Fruit fly (Drosophila melanogaster) whole organism, wandering third instar larva: ENCODE results near the gene SecCl.
A peak's percentile ranks its signal among the peaks of the same experiment; 100 is the strongest.

Experiments
- Abd-B ChIP-seq: fragments of >200 bp; optimal IDR thresholded peaks from 2 replicates; lab custom pipeline; 2017; ENCODE audit warnings: missing biosample characterization, missing genetic modification characterization
- CG32264 ChIP-seq: fragments of 200-800 bp; sonication (Bioruptor generic); optimal IDR thresholded peaks from 2 replicates; lab custom pipeline; 2016; ENCODE audit warnings: missing biosample characterization, missing genetic modification characterization
- CG9705 ChIP-seq: fragments of 200-800 bp; sonication (Bioruptor generic); optimal IDR thresholded peaks from 2 replicates; lab custom pipeline; 2018; ENCODE audit warnings: missing biosample characterization, mild to moderate bottlenecking, missing genetic modification characterization
- CrebA ChIP-seq: fragments of 200-800 bp; sonication (Bioruptor generic); optimal IDR thresholded peaks from 2 replicates; lab custom pipeline; 2016; ENCODE audit warnings: missing biosample characterization, mild to moderate bottlenecking, missing genetic modification characterization, borderline replicate concordance
- Dif ChIP-seq: fragments of 200-275, 200-300 bp; sonication (Bioruptor generic); optimal IDR thresholded peaks from 2 replicates; lab custom pipeline; 2018; ENCODE audit warnings: missing biosample characterization, missing genetic modification characterization; ENCODE audit not compliant: partially characterized antibody
- GATAd ChIP-seq: sonication (Bioruptor generic); optimal IDR thresholded peaks from 2 replicates; lab custom pipeline; 2016; ENCODE audit warnings: missing biosample characterization, missing genetic modification characterization
- Hr78 ChIP-seq: fragments of >200 bp; optimal IDR thresholded peaks from 2 replicates; lab custom pipeline; 2017; ENCODE audit warnings: missing biosample characterization, missing genetic modification characterization
- Jra ChIP-seq: sonication (Bioruptor generic); optimal IDR thresholded peaks from 2 replicates; lab custom pipeline; 2016; ENCODE audit warnings: missing biosample characterization, missing genetic modification characterization
- Mio ChIP-seq: sonication (Bioruptor generic); optimal IDR thresholded peaks from 2 replicates; lab custom pipeline; 2016; ENCODE audit warnings: missing biosample characterization, missing genetic modification characterization
- Myc ChIP-seq: fragments of >200 bp; optimal IDR thresholded peaks from 2 replicates; lab custom pipeline; 2017
- N ChIP-seq: fragments of >200 bp; optimal IDR thresholded peaks from 2 replicates; lab custom pipeline; 2018; ENCODE audit warnings: missing biosample characterization, missing external identifiers, missing genetic modification characterization
- OdsH ChIP-seq: fragments of 200-800 bp; sonication (Bioruptor generic); optimal IDR thresholded peaks from 2 replicates; lab custom pipeline; 2016; ENCODE audit warnings: missing biosample characterization, mild to moderate bottlenecking, missing genetic modification characterization
- Rel ChIP-seq, 2 experiments: fragments of 200-800 bp; sonication (Bioruptor generic) in 1 of 2; optimal IDR thresholded peaks; 2 replicates in 1 of 2; 3 replicates in 1 of 2; lab custom pipeline; 2016 to 2019; ENCODE audit warnings: mild to moderate bottlenecking in 2 of 2, missing biosample characterization in 2 of 2, missing genetic modification characterization in 2 of 2, moderate library complexity in 1 of 2
- Sp1 ChIP-seq: fragments of 200-800 bp; sonication (Bioruptor generic); optimal IDR thresholded peaks from 3 replicates; lab custom pipeline; 2019; ENCODE audit warnings: missing biosample characterization, mild to moderate bottlenecking, missing genetic modification characterization, moderate library complexity
- Vsx2 ChIP-seq: fragments of 200-300, 225-300 bp; sonication (Bioruptor generic); optimal IDR thresholded peaks from 2 replicates; lab custom pipeline; 2018; ENCODE audit warnings: missing biosample characterization, missing genetic modification characterization; ENCODE audit not compliant: partially characterized antibody
- br ChIP-seq: fragments of 200-800 bp; sonication (Bioruptor generic); optimal IDR thresholded peaks from 2 replicates; lab custom pipeline; 2016; ENCODE audit warnings: missing biosample characterization, missing genetic modification characterization
- brk ChIP-seq: fragments of 200-800 bp; sonication (Bioruptor generic); optimal IDR thresholded peaks from 2 replicates; lab custom pipeline; 2016; ENCODE audit warnings: missing biosample characterization, mild to moderate bottlenecking, missing genetic modification characterization
- dl ChIP-seq, 2 experiments: fragments of 175-275, 200-275 bp in 1 of 2; fragments of 200-275 bp in 1 of 2; sonication (Bioruptor generic); optimal IDR thresholded peaks; lab custom pipeline; 2018; ENCODE audit warnings: mild to moderate bottlenecking in 2 of 2, missing biosample characterization in 2 of 2, missing genetic modification characterization in 2 of 2, moderate library complexity in 2 of 2; ENCODE audit not compliant: partially characterized antibody in 2 of 2, insufficient read depth in 1 of 2
- dmrt93B ChIP-seq: fragments of 200-800 bp; sonication (Bioruptor generic); optimal IDR thresholded peaks from 2 replicates; lab custom pipeline; 2018; ENCODE audit warnings: missing biosample characterization, mild to moderate bottlenecking, missing genetic modification characterization
- dsf ChIP-seq: sonication (Bioruptor generic); optimal IDR thresholded peaks from 2 replicates; lab custom pipeline; 2016; ENCODE audit warnings: missing biosample characterization, missing genetic modification characterization, borderline replicate concordance
- ey ChIP-seq: fragments of 200-800 bp; sonication (Bioruptor generic); optimal IDR thresholded peaks from 2 replicates; lab custom pipeline; 2016; ENCODE audit warnings: missing biosample characterization, missing genetic modification characterization
- foxo ChIP-seq, 2 experiments: fragments of 200-800 bp; sonication (Bioruptor generic); optimal IDR thresholded peaks; 2 replicates in 1 of 2; 3 replicates in 1 of 2; lab custom pipeline; 2016 to 2017; ENCODE audit warnings: missing biosample characterization in 2 of 2, missing genetic modification characterization in 2 of 2
- jim ChIP-seq: fragments of 175-275, 200-325 bp; sonication (Bioruptor generic); optimal IDR thresholded peaks from 2 replicates; lab custom pipeline; 2016; ENCODE audit warnings: missing biosample characterization, mild to moderate bottlenecking, missing genetic modification characterization
- lola ChIP-seq: fragments of >200 bp; optimal IDR thresholded peaks from 2 replicates; lab custom pipeline; 2017; ENCODE audit warnings: missing biosample characterization, missing genetic modification characterization
- psq ChIP-seq: fragments of 200-800 bp; sonication (Bioruptor generic); optimal IDR thresholded peaks from 3 replicates; lab custom pipeline; 2017; ENCODE audit warnings: missing biosample characterization, mild to moderate bottlenecking, missing genetic modification characterization, moderate library complexity
- rgr ChIP-seq: fragments of 200-800 bp; sonication (Bioruptor generic); optimal IDR thresholded peaks from 3 replicates; lab custom pipeline; 2016; ENCODE audit warnings: missing biosample characterization, mild to moderate bottlenecking, missing genetic modification characterization
- sage ChIP-seq: fragments of 200-800 bp; sonication (Bioruptor generic); optimal IDR thresholded peaks from 2 replicates; lab custom pipeline; 2016; ENCODE audit warnings: missing biosample characterization, mild to moderate bottlenecking, missing genetic modification characterization
- sv ChIP-seq: fragments of 200-800 bp; sonication (Bioruptor generic); optimal IDR thresholded peaks from 3 replicates; lab custom pipeline; 2016; ENCODE audit warnings: missing biosample characterization, missing genetic modification characterization

SecCl gene

dm6 chr3L:17488622-17489391 lies 18.9 kb downstream of the SecCl start:
- TF ChIP-seq psq (peak; percentile 53), OdsH (GFP tag; lab: Kevin White, UChicago) (no peak), foxo (GFP tag; optimal IDR thresholded peaks at IDR 0.05; lab: Kevin White, UChicago) (no peak), Rel (GFP tag; optimal IDR thresholded peaks at IDR 0.05; lab: Kevin White, UChicago) (no peak), Rel (tag; optimal IDR thresholded peaks at IDR 0.05; lab: Kevin White, UChicago) (peak; percentile 27), br (GFP tag; lab: Kevin White, UChicago) (peak; percentile 10), Dif (GFP tag; lab: Kevin White, UChicago) (no peak), CG32264 (GFP tag; lab: Kevin White, UChicago) (no peak), Abd-B (GFP tag; lab: Kevin White, UChicago) (no peak), CG9705 (GFP tag; lab: Kevin White, UChicago) (no peak), Jra (GFP tag; lab: Kevin White, UChicago) (no peak), jim (no peak), sage (GFP tag; lab: Kevin White, UChicago) (no peak)

DNA sequence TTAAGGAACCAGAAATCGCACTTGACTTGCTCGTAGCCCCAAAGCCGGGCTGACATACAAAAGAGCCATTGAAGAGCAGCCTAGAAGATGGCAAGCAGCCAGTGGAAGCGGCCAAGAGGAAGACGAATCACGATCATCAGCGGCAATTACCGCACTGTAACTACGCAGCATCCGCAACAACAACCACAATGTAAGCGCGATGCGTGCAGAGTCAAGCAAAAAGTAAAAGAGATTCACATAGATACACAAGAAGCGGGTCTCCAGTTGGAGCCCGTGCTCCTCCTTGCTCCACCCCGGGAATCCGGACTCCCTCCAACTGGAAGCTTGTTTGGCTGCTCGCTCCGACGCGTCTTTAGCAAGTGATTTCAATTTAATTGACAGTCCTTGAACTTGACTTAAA lies 21.7 kb downstream of the SecCl start:
- TF ChIP-seq brk (GFP tag; lab: Kevin White, UChicago) (no peak), Jra (GFP tag; lab: Kevin White, UChicago) (no peak), Vsx2 (GFP tag; lab: Kevin White, UChicago) (no peak), Abd-B (GFP tag; lab: Kevin White, UChicago) (no peak), dl (GFP tag; optimal IDR thresholded peaks at IDR 0.05; lab: Kevin White, UChicago; ENCODE audit: insufficient read depth in 1 of 2, partially characterized antibody in 2 of 2) (no peak), Mio (GFP tag; lab: Kevin White, UChicago) (no peak), sv (GFP tag; lab: Kevin White, UChicago) (no peak), Sp1 (no peak), N (GFP tag; lab: Kevin White, UChicago) (no peak), foxo (GFP tag; optimal IDR thresholded peaks at IDR 0.05; lab: Kevin White, UChicago) (no peak), sage (GFP tag; lab: Kevin White, UChicago) (no peak), Myc (no peak), Rel (GFP tag; optimal IDR thresholded peaks at IDR 0.05; lab: Kevin White, UChicago) (no peak), Rel (tag; optimal IDR thresholded peaks at IDR 0.05; lab: Kevin White, UChicago) (no peak), GATAd (no peak), CrebA (no peak), Hr78 (GFP tag; lab: Kevin White, UChicago) (no peak), jim (no peak), CG32264 (GFP tag; lab: Kevin White, UChicago) (no peak)

DNA sequence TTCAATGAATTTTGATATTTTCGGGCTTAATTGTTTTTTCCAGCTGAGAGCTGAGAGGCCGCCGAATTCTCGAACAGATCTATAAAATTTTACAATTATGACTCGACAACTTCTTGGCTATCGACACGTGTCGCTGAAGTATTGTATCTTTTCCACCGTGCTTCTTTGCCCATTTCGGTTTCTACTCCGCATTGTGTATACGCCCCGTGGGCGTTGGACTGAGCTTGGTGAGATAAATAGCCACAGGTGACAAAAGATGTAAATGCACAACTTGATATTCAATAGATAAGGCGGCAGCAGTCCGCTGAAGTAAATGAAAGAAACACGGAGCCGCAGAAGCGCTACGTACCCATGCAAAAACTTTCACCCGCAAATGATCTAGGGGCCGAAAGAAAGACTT lies 23.3 kb downstream of the SecCl start:
- TF ChIP-seq CG9705 (GFP tag; lab: Kevin White, UChicago), result no peak
- no peak for TF ChIP-seq sv (GFP tag; lab: Kevin White, UChicago)
- no peak for TF ChIP-seq Vsx2 (GFP tag; lab: Kevin White, UChicago)
- TF ChIP-seq ey (GFP tag; lab: Kevin White, UChicago), result no peak
- TF ChIP-seq sage (GFP tag; lab: Kevin White, UChicago), result no peak
- TF ChIP-seq brk (GFP tag; lab: Kevin White, UChicago), result no peak
- TF ChIP-seq Abd-B (GFP tag; lab: Kevin White, UChicago), result no peak
- TF ChIP-seq, all 38 proteins: peak for 0

dm6 chr3L:17493807-17494404 lies 24.0 kb downstream of the SecCl start:
- TF ChIP-seq Rel (GFP tag; optimal IDR thresholded peaks at IDR 0.05; lab: Kevin White, UChicago) (no peak), Rel (tag; optimal IDR thresholded peaks at IDR 0.05; lab: Kevin White, UChicago) (no peak), CrebA (no peak), Myc (no peak), brk (GFP tag; lab: Kevin White, UChicago) (no peak), dsf (GFP tag; lab: Kevin White, UChicago) (no peak), CG32264 (GFP tag; lab: Kevin White, UChicago) (no peak), Vsx2 (GFP tag; lab: Kevin White, UChicago) (no peak), dmrt93B (no peak), rgr (GFP tag; lab: Kevin White, UChicago) (no peak), lola (GFP tag; lab: Kevin White, UChicago) (no peak)
